Fruit fly (Drosophila melanogaster) whole organism, embryonic: ENCODE results near the gene CG10337.
A peak's percentile ranks its signal among the peaks of the same experiment; 100 is the strongest.

ENCODE experiments used
- CG10366 ChIP-seq: fragments of 200-800 bp; sonication (Bioruptor generic); IDR thresholded peaks from 2 replicates; pipeline ENCODE4 v1.3.6; 2022; ENCODE audit warnings: missing biosample characterization, missing genetic modification characterization
- CG10543 ChIP-seq: fragments of 200-800 bp; sonication (Bioruptor generic); optimal IDR thresholded peaks from 3 replicates; lab custom pipeline; 2017; ENCODE audit warnings: missing biosample characterization, mild to moderate bottlenecking, missing genetic modification characterization, moderate library complexity
- CG10959 ChIP-seq: fragments of 200-800 bp; sonication (Bioruptor generic); IDR thresholded peaks from 2 replicates; pipeline ENCODE4 v1.3.6; 2022; ENCODE audit warnings: missing biosample characterization, missing genetic modification characterization
- CG11696 ChIP-seq: fragments of 200-800 bp; sonication (Bioruptor generic); IDR thresholded peaks from 2 replicates; pipeline ENCODE4 v1.3.6; 2022; ENCODE audit warnings: missing biosample characterization, missing genetic modification characterization
- CG12219 ChIP-seq: fragments of 200-800 bp; sonication (Bioruptor generic); optimal IDR thresholded peaks from 3 replicates; lab custom pipeline; 2018; ENCODE audit warnings: missing biosample characterization, mild to moderate bottlenecking, missing genetic modification characterization
- CG16863 ChIP-seq: fragments of 200-800 bp; sonication (Bioruptor generic); optimal IDR thresholded peaks from 3 replicates; lab custom pipeline; 2016; ENCODE audit warnings: missing biosample characterization, missing genetic modification characterization
- CG17186 ChIP-seq: fragments of 200-800 bp; sonication (Bioruptor generic); optimal IDR thresholded peaks from 3 replicates; lab custom pipeline; 2017; ENCODE audit warnings: missing biosample characterization, missing genetic modification reagents, missing genetic modification characterization
- CG17328 ChIP-seq: fragments of 200-800 bp; sonication (Bioruptor generic); IDR thresholded peaks from 2 replicates; pipeline ENCODE4 v1.3.6; 2022; ENCODE audit warnings: missing biosample characterization, missing genetic modification characterization
- CG18262 ChIP-seq: fragments of 200-800 bp; optimal IDR thresholded peaks from 3 replicates; lab custom pipeline; 2019; ENCODE audit warnings: missing biosample characterization, mild to moderate bottlenecking, missing genetic modification characterization, moderate library complexity
- CG30431 ChIP-seq: fragments of 200-800 bp; sonication (Bioruptor generic); optimal IDR thresholded peaks from 2 replicates; lab custom pipeline; 2017; ENCODE audit warnings: missing biosample characterization, missing genetic modification characterization
- CG3065 ChIP-seq: fragments of 200-800 bp; sonication (Bioruptor generic); optimal IDR thresholded peaks from 2 replicates; lab custom pipeline; 2016; ENCODE audit warnings: missing biosample characterization, missing genetic modification characterization
- CG31441 ChIP-seq: fragments of 200-800 bp; sonication (Bioruptor generic); IDR thresholded peaks from 2 replicates; pipeline ENCODE4 v1.3.6; 2022; ENCODE audit warnings: missing biosample characterization, missing genetic modification characterization
- CG3163 ChIP-seq: fragments of 200-800 bp; sonication (Bioruptor generic); optimal IDR thresholded peaks from 3 replicates; lab custom pipeline; 2016; ENCODE audit warnings: missing biosample characterization, missing genetic modification characterization
- CG34224 ChIP-seq: fragments of 200-800 bp; sonication (Bioruptor generic); IDR thresholded peaks from 3 replicates; pipeline ENCODE4 v1.3.6; 2022; ENCODE audit warnings: missing biosample characterization, missing genetic modification characterization; ENCODE audit not compliant: partially characterized antibody
- CG4404 ChIP-seq: fragments of 200-800 bp; sonication (Bioruptor generic); IDR thresholded peaks from 2 replicates; pipeline ENCODE4 v1.3.6; 2022; ENCODE audit warnings: missing biosample characterization, missing genetic modification characterization
- CG5245 ChIP-seq: fragments of 200-800 bp; sonication (Bioruptor generic); optimal IDR thresholded peaks from 3 replicates; lab custom pipeline; 2016; ENCODE audit warnings: missing biosample characterization, missing genetic modification characterization
- CG6654 ChIP-seq: fragments of 200-800 bp; sonication (Bioruptor generic); optimal IDR thresholded peaks from 2 replicates; lab custom pipeline; 2017; ENCODE audit warnings: missing biosample characterization, mild to moderate bottlenecking, missing genetic modification characterization
- CG7271 ChIP-seq: fragments of 200-800 bp; sonication (Bioruptor generic); optimal IDR thresholded peaks from 2 replicates; lab custom pipeline; 2018; ENCODE audit warnings: missing biosample characterization, mild to moderate bottlenecking, missing genetic modification characterization, moderate library complexity
- CG7745 ChIP-seq: fragments of 200-800 bp; sonication (Bioruptor generic); optimal IDR thresholded peaks from 2 replicates; lab custom pipeline; 2018; ENCODE audit warnings: missing biosample characterization, mild to moderate bottlenecking, missing genetic modification characterization, moderate library complexity
- CG9876 ChIP-seq: fragments of 200-800 bp; sonication (Bioruptor generic); optimal IDR thresholded peaks from 2 replicates; lab custom pipeline; 2016; ENCODE audit warnings: missing biosample characterization, missing genetic modification characterization
- CG9932 ChIP-seq: fragments of 200-800 bp; sonication (Bioruptor generic); IDR thresholded peaks from 2 replicates; pipeline ENCODE4 v1.3.6; 2022; ENCODE audit warnings: missing biosample characterization, missing genetic modification characterization
- CrebB ChIP-seq: fragments of 200-800 bp; sonication (Bioruptor generic); optimal IDR thresholded peaks from 3 replicates; lab custom pipeline; 2018; ENCODE audit warnings: missing biosample characterization, mild to moderate bottlenecking, missing genetic modification characterization
- D19A ChIP-seq: fragments of 200-800 bp; optimal IDR thresholded peaks from 3 replicates; lab custom pipeline; 2019; ENCODE audit warnings: missing biosample characterization, mild to moderate bottlenecking, missing genetic modification characterization, moderate library complexity
- Dip3 ChIP-seq: fragments of 200-800 bp; sonication (Bioruptor generic); optimal IDR thresholded peaks from 3 replicates; lab custom pipeline; 2016; ENCODE audit warnings: missing biosample characterization, missing genetic modification characterization
- Dp ChIP-seq: fragments of 200-800 bp; sonication (Bioruptor generic); optimal IDR thresholded peaks from 2 replicates; lab custom pipeline; 2018; ENCODE audit warnings: missing biosample characterization, mild to moderate bottlenecking, missing genetic modification characterization, moderate library complexity
- Kr ChIP-seq: fragments of 200-800 bp; sonication (Bioruptor generic); optimal IDR thresholded peaks from 2 replicates; lab custom pipeline; 2017; ENCODE audit warnings: missing biosample characterization, mild to moderate bottlenecking, missing genetic modification characterization
- Max ChIP-seq: fragments of 200-800 bp; sonication (Bioruptor generic); optimal IDR thresholded peaks from 2 replicates; lab custom pipeline; 2016; ENCODE audit warnings: missing biosample characterization, mild to moderate bottlenecking, missing genetic modification characterization
- Mes4 ChIP-seq: fragments of 200-800 bp; sonication (Bioruptor generic); optimal IDR thresholded peaks from 2 replicates; lab custom pipeline; 2016; ENCODE audit warnings: missing biosample characterization, missing genetic modification characterization
- Nf-YB ChIP-seq: fragments of 200-800 bp; sonication (Bioruptor generic); optimal IDR thresholded peaks from 3 replicates; lab custom pipeline; 2019; ENCODE audit warnings: missing biosample characterization, mild to moderate bottlenecking, missing genetic modification characterization, moderate library complexity
- Ptx1 ChIP-seq: fragments of 200-800 bp; sonication (Bioruptor generic); IDR thresholded peaks from 2 replicates; pipeline ENCODE4 v1.3.6; 2022; ENCODE audit warnings: missing biosample characterization, missing genetic modification characterization
- Ravus ChIP-seq: fragments of 200-800 bp; sonication (Bioruptor generic); IDR thresholded peaks from 2 replicates; pipeline ENCODE4 v1.3.6; 2022; ENCODE audit warnings: missing biosample characterization, missing genetic modification characterization
- Rx ChIP-seq: fragments of 200-800 bp; sonication (Bioruptor generic); IDR thresholded peaks from 2 replicates; pipeline ENCODE4 v1.3.6; 2022; ENCODE audit warnings: missing biosample characterization, missing genetic modification characterization
- Stat92E ChIP-seq, 3 experiments: fragments of >200 bp in 2 of 3; fragments of 200-800 bp in 1 of 3; sonication (Bioruptor generic) in 1 of 3; optimal IDR thresholded peaks; 2 replicates each; lab custom pipeline; 2017 to 2019; ENCODE audit warnings: missing biosample characterization in 3 of 3, missing genetic modification characterization in 3 of 3, mild to moderate bottlenecking in 1 of 3, moderate library complexity in 1 of 3
- al ChIP-seq: fragments of 200-800 bp; sonication (Bioruptor generic); IDR thresholded peaks from 2 replicates; pipeline ENCODE4 v1.3.6; 2022; ENCODE audit warnings: missing biosample characterization, missing genetic modification characterization
- bigmax ChIP-seq: fragments of 200-800 bp; sonication (Bioruptor generic); optimal IDR thresholded peaks from 2 replicates; lab custom pipeline; 2018; ENCODE audit warnings: missing biosample characterization, mild to moderate bottlenecking, missing genetic modification characterization
- croc ChIP-seq: fragments of 200-800 bp; sonication (Bioruptor generic); conservative IDR thresholded peaks from 3 replicates; pipeline ENCODE4 v1.3.6; 2022; ENCODE audit warnings: missing biosample characterization, missing genetic modification characterization
- insv ChIP-seq, 2 experiments: fragments of 200-800 bp; sonication (Bioruptor generic); optimal IDR thresholded peaks; 3 replicates each; lab custom pipeline; 2016 to 2018; ENCODE audit warnings: missing biosample characterization in 2 of 2, missing genetic modification characterization in 2 of 2
- jigr1 ChIP-seq: fragments of 200-800 bp; sonication (Bioruptor generic); IDR thresholded peaks from 3 replicates; pipeline ENCODE4 v1.3.6; 2022; ENCODE audit warnings: missing biosample characterization, missing genetic modification characterization
- jumu ChIP-seq: fragments of 200-800 bp; sonication (Bioruptor generic); optimal IDR thresholded peaks from 3 replicates; lab custom pipeline; 2016; ENCODE audit warnings: missing biosample characterization, missing genetic modification characterization
- lola ChIP-seq, 3 experiments: fragments of >200 bp in 2 of 3; fragments of 200-800 bp in 1 of 3; sonication (Bioruptor generic) in 1 of 3; optimal IDR thresholded peaks; 2 replicates each; lab custom pipeline; 2017 to 2019; ENCODE audit warnings: missing biosample characterization in 3 of 3, missing genetic modification characterization in 3 of 3, mild to moderate bottlenecking in 1 of 3, moderate library complexity in 1 of 3
- mld ChIP-seq: fragments of 200-800 bp; sonication (Bioruptor generic); IDR thresholded peaks from 3 replicates; pipeline ENCODE4 v1.3.6; 2022; ENCODE audit warnings: missing biosample characterization, missing genetic modification characterization; ENCODE audit not compliant: partially characterized antibody
- pan ChIP-seq, 4 experiments: fragments of >200 bp in 3 of 4; fragments of 200-800 bp in 1 of 4; sonication (Bioruptor generic) in 1 of 4; optimal IDR thresholded peaks in 3 of 4; IDR thresholded peaks in 1 of 4; 2 replicates each; pipeline versions ENCODE4 v1.3.6 to Lab custom; 2017 to 2022; ENCODE audit warnings: missing biosample characterization in 2 of 4, missing genetic modification characterization in 2 of 4, mixed read lengths in 1 of 4
- row ChIP-seq: fragments of 200-800 bp; sonication (Bioruptor generic); IDR thresholded peaks from 3 replicates; pipeline ENCODE4 v1.3.6; 2022; ENCODE audit warnings: missing biosample characterization, missing genetic modification characterization
- sc ChIP-seq, 3 experiments: fragments of >200 bp in 2 of 3; fragments of 200-800 bp in 1 of 3; sonication (Bioruptor generic) in 1 of 3; optimal IDR thresholded peaks; 2 replicates in 2 of 3; 3 replicates in 1 of 3; lab custom pipeline; 2017; ENCODE audit warnings: mild to moderate bottlenecking in 1 of 3, missing biosample characterization in 1 of 3, missing genetic modification characterization in 1 of 3, missing genetic modification reagents in 1 of 3
- seq ChIP-seq: fragments of 200-800 bp; sonication (Bioruptor generic); IDR thresholded peaks from 2 replicates; pipeline ENCODE4 v1.3.6; 2022; ENCODE audit warnings: missing biosample characterization, missing genetic modification characterization
- sqz ChIP-seq: fragments of 200-800 bp; sonication (Bioruptor generic); optimal IDR thresholded peaks from 3 replicates; lab custom pipeline; 2018; ENCODE audit warnings: missing biosample characterization, mild to moderate bottlenecking, missing genetic modification characterization
- tin ChIP-seq: fragments of 200-800 bp; sonication (Bioruptor generic); optimal IDR thresholded peaks from 3 replicates; lab custom pipeline; 2016; ENCODE audit warnings: missing biosample characterization, missing genetic modification characterization
- trem ChIP-seq: fragments of 200-800 bp; optimal IDR thresholded peaks from 3 replicates; lab custom pipeline; 2019; ENCODE audit warnings: missing biosample characterization, mild to moderate bottlenecking, missing genetic modification characterization, moderate library complexity
- wdn ChIP-seq: fragments of 200-800 bp; sonication (Bioruptor generic); IDR thresholded peaks from 2 replicates; pipeline ENCODE4 v1.3.6; 2022; ENCODE audit warnings: missing biosample characterization, missing genetic modification characterization

The CG10337 gene

DNA sequence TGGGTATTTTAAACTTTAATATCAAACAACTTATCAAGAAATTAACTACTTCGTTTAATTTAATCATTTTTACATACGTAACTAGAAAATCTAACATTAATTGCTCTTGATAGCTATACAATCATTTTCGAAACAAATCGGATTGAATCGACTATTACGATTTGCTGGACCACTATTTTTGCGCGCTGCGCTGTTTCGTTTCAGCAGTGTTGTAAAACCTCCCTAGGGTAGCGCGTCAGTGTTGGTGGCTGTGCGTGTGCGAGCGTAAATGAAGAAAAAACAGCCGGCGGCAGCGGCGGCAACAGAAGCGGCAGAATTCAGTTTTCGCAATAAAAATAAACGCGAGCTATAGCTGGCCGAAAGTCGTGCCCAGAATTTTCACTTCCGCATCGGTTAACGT, 13.5 kb downstream of the CG10337 start, which contains the start of gene CG33116 (continued):
- peak in 1 of 2 experiments; percentile 25 for TF ChIP-seq insv (GFP tag; optimal IDR thresholded peaks at IDR 0.05; lab: Kevin White, UChicago)
- no peak for TF ChIP-seq sc (optimal IDR thresholded peaks at IDR 0.05; lab: Kevin White, UChicago)
- peak; percentile 55 for TF ChIP-seq sc (GFP tag; optimal IDR thresholded peaks at IDR 0.05; lab: Kevin White, UChicago)
- TF ChIP-seq CrebB (tag; lab: Kevin White, UChicago), result peak; percentile 68
- TF ChIP-seq CG7271, result peak; percentile 29
- peak; percentile 85 for TF ChIP-seq Dip3 (GFP tag; lab: Kevin White, UChicago)
- TF ChIP-seq jumu (GFP tag; lab: Kevin White, UChicago), result peak; percentile 83
- TF ChIP-seq CG6654, result peak; percentile 50
- peak; percentile 78 for TF ChIP-seq seq (GFP tag; lab: Robert Waterston, UW)
- peak; percentile 70 for TF ChIP-seq CG10366 (GFP tag; lab: Robert Waterston, UW)
- peak; percentile 47 for TF ChIP-seq CG34224 (GFP tag; lab: Robert Waterston, UW)
- peak; percentile 85 for TF ChIP-seq CG9932
- TF ChIP-seq Rx (GFP tag; lab: Robert Waterston, UW), result peak; percentile 65
- peak; percentile 69 for TF ChIP-seq CG9876 (GFP tag; lab: Kevin White, UChicago)
- TF ChIP-seq CG3065, result peak; percentile 18
- TF ChIP-seq D19A (tag; lab: Kevin White, UChicago), result peak; percentile 75
- peak; percentile 46; the same call in 2 of the 3 replicates for TF ChIP-seq croc (GFP tag; lab: Robert Waterston, UW)
- 0 out of 2 replicates have a peak, but pooled peaks have one; percentile 32 for TF ChIP-seq CG10959
- peak; percentile 76 for TF ChIP-seq CG5245 (GFP tag; lab: Kevin White, UChicago)
- peak; percentile 51 for TF ChIP-seq al
- TF ChIP-seq lola (GFP tag; optimal IDR thresholded peaks at IDR 0.05; lab: Kevin White, UChicago), result peak in 1 of 3 experiments; percentile 85
- peak; percentile 14 for TF ChIP-seq CG7745 (tag; lab: Kevin White, UChicago)
- peak; percentile 74 for TF ChIP-seq CG12219 (GFP tag; lab: Kevin White, UChicago)
- TF ChIP-seq Dp (GFP tag; lab: Kevin White, UChicago), result peak; percentile 47
- TF ChIP-seq trem (tag; lab: Kevin White, UChicago), result peak; percentile 83
- peak; percentile 87 for TF ChIP-seq tin (GFP tag; lab: Kevin White, UChicago)
- TF ChIP-seq Mes4 (GFP tag; lab: Kevin White, UChicago), result peak; percentile 53
- peak; percentile 88 for TF ChIP-seq sqz (GFP tag; lab: Kevin White, UChicago)
- TF ChIP-seq CG16863 (GFP tag; lab: Kevin White, UChicago), result peak; percentile 65
- TF ChIP-seq wdn, result peak; percentile 57; the same call in 1 of the 2 replicates
- TF ChIP-seq CG17328 (GFP tag; lab: Robert Waterston, UW), result peak; percentile 74
- TF ChIP-seq Stat92E (GFP tag; optimal IDR thresholded peaks at IDR 0.05; lab: Kevin White, UChicago), result peak in 1 of 3 experiments; percentile 18
- TF ChIP-seq mld (GFP tag; lab: Robert Waterston, UW), result no peak
- peak; percentile 82 for TF ChIP-seq Ptx1
- peak; percentile 80 for TF ChIP-seq Max (GFP tag; lab: Kevin White, UChicago)
- peak; percentile 87 for TF ChIP-seq CG18262
- peak; percentile 70 for TF ChIP-seq CG30431 (GFP tag; lab: Kevin White, UChicago)
- peak; percentile 49 for TF ChIP-seq CG10543 (GFP tag; lab: Kevin White, UChicago)
- TF ChIP-seq CG11696 (GFP tag; lab: Robert Waterston, UW), result peak; percentile 100
- peak; percentile 5 for TF ChIP-seq bigmax (GFP tag; lab: Kevin White, UChicago)
- peak; percentile 10; the same call in 1 of the 2 replicates for TF ChIP-seq Ravus (GFP tag; lab: Robert Waterston, UW)
- TF ChIP-seq Nf-YB (GFP tag; lab: Kevin White, UChicago), result peak; percentile 56
- no peak for TF ChIP-seq Kr (GFP tag; lab: Kevin White, UChicago)
- peak; percentile 70 for TF ChIP-seq CG17186 (GFP tag; lab: Kevin White, UChicago)
- TF ChIP-seq CG3163 (GFP tag; lab: Kevin White, UChicago), result peak; percentile 72
- peak; percentile 85 for TF ChIP-seq CG31441
- peak; percentile 66 for TF ChIP-seq CG4404 (GFP tag; lab: Robert Waterston, UW)
- peak; percentile 79 for TF ChIP-seq row (GFP tag; lab: Robert Waterston, UW)
- no peak for TF ChIP-seq jigr1 (GFP tag; lab: Robert Waterston, UW)
- no peak for TF ChIP-seq pan (optimal IDR thresholded peaks at IDR 0.05; lab: Kevin White, UChicago)
- TF ChIP-seq pan (GFP tag; optimal IDR thresholded peaks at IDR 0.05 in 1 of 2, IDR thresholded peaks at IDR 0.05 in 1 of 2), result peak in 1 of 2 experiments; percentile 80
